Worm (Caenorhabditis elegans) whole organism, L1 larva: ENCODE measurements around the gene rnr-1.
A peak's percentile ranks its signal among the peaks of the same experiment; 100 is the strongest.

Source experiments
- C04F5.9 ChIP-seq: sonication (generic microtip); optimal IDR thresholded peaks from 2 replicates; lab custom pipeline; 2016; ENCODE audit warnings: missing genetic modification characterization, missing compliant biosample characterization
- C16A3.4 ChIP-seq: fragments of 150-350 bp; optimal IDR thresholded peaks from 2 replicates; lab custom pipeline; 2014; ENCODE audit warnings: missing biosample characterization, missing genetic modification characterization
- C34B4.2 ChIP-seq: sonication (generic microtip); optimal IDR thresholded peaks from 2 replicates; lab custom pipeline; 2017; ENCODE audit warnings: mild to moderate bottlenecking, missing genetic modification characterization, missing compliant biosample characterization
- Y116A8C.19 ChIP-seq: sonication (generic microtip); optimal IDR thresholded peaks from 2 replicates; lab custom pipeline; 2016; ENCODE audit warnings: missing compliant biosample characterization, missing genetic modification characterization, borderline replicate concordance
- aha-1 ChIP-seq: fragments of 150-350 bp; optimal IDR thresholded peaks from 2 replicates; lab custom pipeline; 2014; ENCODE audit warnings: missing biosample characterization, missing genetic modification characterization
- aly-2 ChIP-seq: fragments of 150-350 bp; optimal IDR thresholded peaks from 2 replicates; lab custom pipeline; 2014; ENCODE audit warnings: missing biosample characterization, missing genetic modification characterization
- ama-1 ChIP-seq: fragments of 150-350 bp; optimal IDR thresholded peaks from 2 replicates; lab custom pipeline; 2014
- blmp-1 ChIP-seq: fragments of 150-350 bp; optimal IDR thresholded peaks from 2 replicates; lab custom pipeline; 2014; ENCODE audit warnings: missing biosample characterization, missing genetic modification characterization
- ceh-63 ChIP-seq: fragments of 200-800 bp; sonication (Bioruptor generic); optimal IDR thresholded peaks from 2 replicates; lab custom pipeline; 2018; ENCODE audit warnings: mild to moderate bottlenecking, missing genetic modification characterization, missing compliant biosample characterization
- ceh-88 ChIP-seq: fragments of 200-800 bp; sonication (Bioruptor generic); IDR thresholded peaks from 2 replicates; pipeline ENCODE4 v1.3.6; 2022; ENCODE audit warnings: missing genetic modification characterization, missing compliant biosample characterization
- dpl-1 ChIP-seq, 3 experiments: fragments of 150-350 bp in 2 of 3; sonication (generic microtip) in 1 of 3; optimal IDR thresholded peaks; 2 replicates each; lab custom pipeline; 2014 to 2017; ENCODE audit warnings: missing biosample characterization in 3 of 3, missing genetic modification characterization in 3 of 3, missing genetic modification reagents in 3 of 3
- dsc-1 ChIP-seq: sonication (generic microtip); optimal IDR thresholded peaks from 2 replicates; lab custom pipeline; 2016; ENCODE audit warnings: mild to moderate bottlenecking, missing genetic modification characterization, missing compliant biosample characterization
- efl-1 ChIP-seq, 4 experiments: fragments of 150-350 bp; optimal IDR thresholded peaks in 3 of 4; peaks in 1 of 4; 1 replicate in 1 of 4; 2 replicates in 3 of 4; lab custom pipeline; 2014; ENCODE audit warnings: missing biosample characterization in 2 of 4, missing genetic modification characterization in 2 of 4, missing genetic modification reagents in 2 of 4
- efl-3 ChIP-seq: fragments of 200-800 bp; sonication (Bioruptor generic); optimal IDR thresholded peaks from 2 replicates; lab custom pipeline; 2018; ENCODE audit warnings: mild to moderate bottlenecking, missing genetic modification characterization, missing compliant biosample characterization
- egl-13 ChIP-seq: sonication (generic microtip); optimal IDR thresholded peaks from 2 replicates; lab custom pipeline; 2016; ENCODE audit warnings: missing genotype, missing genetic modification reagents, missing genetic modification characterization, missing compliant biosample characterization
- egl-27 ChIP-seq, 2 experiments: fragments of 150-350 bp in 1 of 2; sonication (generic microtip); optimal IDR thresholded peaks; 3 replicates each; lab custom pipeline; 2017 to 2018; ENCODE audit warnings: missing biosample characterization in 2 of 2, missing genetic modification characterization in 2 of 2, missing genetic modification reagents in 2 of 2
- elt-2 ChIP-seq: sonication (generic microtip); optimal IDR thresholded peaks from 2 replicates; lab custom pipeline; 2016; ENCODE audit warnings: missing genetic modification characterization, mild to moderate bottlenecking, inconsistent platforms, missing compliant biosample characterization, missing genetic modification reagents
- ets-5 ChIP-seq: fragments of 200-800 bp; sonication (Bioruptor generic); IDR thresholded peaks from 2 replicates; pipeline ENCODE4 v1.3.6; 2022; ENCODE audit warnings: missing genetic modification characterization, missing compliant biosample characterization
- fkh-10 ChIP-seq: sonication (generic microtip); optimal IDR thresholded peaks from 2 replicates; lab custom pipeline; 2017; ENCODE audit warnings: missing biosample characterization, missing genetic modification reagents, missing genetic modification characterization
- hlh-4 ChIP-seq: sonication (generic microtip); optimal IDR thresholded peaks from 2 replicates; lab custom pipeline; 2016; ENCODE audit warnings: mild to moderate bottlenecking, missing genetic modification characterization, missing compliant biosample characterization
- irx-1 ChIP-seq: sonication (generic microtip); optimal IDR thresholded peaks from 2 replicates; lab custom pipeline; 2016; ENCODE audit warnings: missing genetic modification characterization, missing compliant biosample characterization
- isw-1 ChIP-seq: fragments of 200-800 bp; sonication (Bioruptor generic); IDR thresholded peaks from 2 replicates; pipeline ENCODE4 v1.3.6; 2022; ENCODE audit warnings: missing genetic modification characterization, missing compliant biosample characterization
- jun-1 ChIP-seq: fragments of 150-350 bp; optimal IDR thresholded peaks from 2 replicates; lab custom pipeline; 2014; ENCODE audit warnings: missing biosample characterization, missing genetic modification reagents, missing genetic modification characterization
- lin-13 ChIP-seq: fragments of 150-350 bp; optimal IDR thresholded peaks from 2 replicates; lab custom pipeline; 2014; ENCODE audit warnings: missing biosample characterization, missing genetic modification reagents, missing genetic modification characterization
- lin-14 ChIP-seq: fragments of 200-800 bp; sonication (Bioruptor generic); optimal IDR thresholded peaks from 2 replicates; lab custom pipeline; 2018; ENCODE audit warnings: mild to moderate bottlenecking, missing genetic modification characterization, moderate library complexity, missing compliant biosample characterization
- lin-15B ChIP-seq: fragments of 150-350 bp; sonication (generic microtip); optimal IDR thresholded peaks from 3 replicates; lab custom pipeline; 2014; ENCODE audit warnings: missing biosample characterization, missing genetic modification characterization
- lin-35 ChIP-seq, 2 experiments: fragments of 150-350 bp; optimal IDR thresholded peaks; 2 replicates each; lab custom pipeline; 2014; ENCODE audit warnings: missing biosample characterization in 2 of 2, missing genetic modification characterization in 2 of 2, missing genetic modification reagents in 2 of 2
- lin-39 ChIP-seq: fragments of 150-350 bp; optimal IDR thresholded peaks from 2 replicates; lab custom pipeline; 2014; ENCODE audit warnings: missing biosample characterization, missing genetic modification reagents, missing genetic modification characterization
- lir-3 ChIP-seq: sonication (generic microtip); optimal IDR thresholded peaks from 2 replicates; lab custom pipeline; 2016; ENCODE audit warnings: mild to moderate bottlenecking, missing genetic modification characterization, moderate library complexity, missing compliant biosample characterization; ENCODE audit not compliant: poor library complexity
- lsy-2 ChIP-seq, 2 experiments: fragments of 150-350 bp; optimal IDR thresholded peaks; 2 replicates each; lab custom pipeline; 2014; ENCODE audit warnings: missing biosample characterization in 2 of 2, missing genetic modification characterization in 2 of 2
- mdl-1 ChIP-seq, 2 experiments: fragments of 150-350 bp; optimal IDR thresholded peaks; 2 replicates each; lab custom pipeline; 2014 to 2017; ENCODE audit warnings: missing biosample characterization in 2 of 2, missing genetic modification characterization in 2 of 2, inconsistent platforms in 1 of 2
- mep-1 ChIP-seq: fragments of 150-350 bp; optimal IDR thresholded peaks from 2 replicates; lab custom pipeline; 2014; ENCODE audit warnings: missing biosample characterization, missing genetic modification characterization
- nhr-11 ChIP-seq: fragments of 150-350 bp; optimal IDR thresholded peaks from 2 replicates; lab custom pipeline; 2014; ENCODE audit warnings: missing biosample characterization, missing genetic modification characterization
- nhr-12 ChIP-seq: sonication (generic microtip); optimal IDR thresholded peaks from 2 replicates; lab custom pipeline; 2017; ENCODE audit warnings: missing biosample characterization, missing genetic modification characterization
- nhr-19 ChIP-seq: fragments of 200-800 bp; sonication (Bioruptor generic); conservative IDR thresholded peaks from 2 replicates; pipeline ENCODE4 v1.3.6; 2022; ENCODE audit warnings: missing genetic modification characterization, missing compliant biosample characterization
- nhr-28 ChIP-seq: fragments of 150-350 bp; optimal IDR thresholded peaks from 2 replicates; lab custom pipeline; 2014; ENCODE audit warnings: missing biosample characterization, missing genetic modification characterization
- nhr-47 ChIP-seq: sonication (generic microtip); optimal IDR thresholded peaks from 2 replicates; lab custom pipeline; 2016; ENCODE audit warnings: mild to moderate bottlenecking, missing genetic modification characterization, moderate library complexity, missing compliant biosample characterization
- nhr-71 ChIP-seq: sonication (generic microtip); optimal IDR thresholded peaks from 2 replicates; lab custom pipeline; 2016; ENCODE audit warnings: mild to moderate bottlenecking, missing genetic modification characterization, moderate library complexity, missing compliant biosample characterization
- nhr-77 ChIP-seq: fragments of 150-350 bp; optimal IDR thresholded peaks from 2 replicates; lab custom pipeline; 2014; ENCODE audit warnings: missing biosample characterization, missing genetic modification characterization
- nhr-84 ChIP-seq: sonication (generic microtip); optimal IDR thresholded peaks from 2 replicates; lab custom pipeline; 2017; ENCODE audit warnings: missing biosample characterization, missing genetic modification characterization
- nhr-85 ChIP-seq: sonication (generic microtip); peaks from one replicate; lab custom pipeline; 2016; ENCODE audit warnings: missing genetic modification characterization, inconsistent platforms, missing compliant biosample characterization
- pax-3 ChIP-seq: fragments of 200-800 bp; sonication (Bioruptor generic); optimal IDR thresholded peaks from 2 replicates; lab custom pipeline; 2018; ENCODE audit warnings: mild to moderate bottlenecking, missing genetic modification characterization, moderate library complexity, missing compliant biosample characterization
- rnt-1 ChIP-seq: sonication (generic microtip); optimal IDR thresholded peaks from 2 replicates; lab custom pipeline; 2016; ENCODE audit warnings: mild to moderate bottlenecking, missing genetic modification characterization, moderate library complexity, missing compliant biosample characterization
- sox-4 ChIP-seq: sonication (generic microtip); optimal IDR thresholded peaks from 2 replicates; lab custom pipeline; 2016; ENCODE audit warnings: missing genetic modification characterization, missing compliant biosample characterization
- sptf-1 ChIP-seq: fragments of 150-350 bp; optimal IDR thresholded peaks from 2 replicates; lab custom pipeline; 2014; ENCODE audit warnings: missing biosample characterization, missing genetic modification characterization
- swsn-7 ChIP-seq: sonication (generic microtip); optimal IDR thresholded peaks from 2 replicates; lab custom pipeline; 2016; ENCODE audit warnings: missing genetic modification characterization, missing compliant biosample characterization
- tbx-2 ChIP-seq: sonication (generic microtip); optimal IDR thresholded peaks from 2 replicates; lab custom pipeline; 2016; ENCODE audit warnings: missing genetic modification characterization, missing compliant biosample characterization
- unc-130 ChIP-seq: fragments of 150-350 bp; optimal IDR thresholded peaks from 2 replicates; lab custom pipeline; 2017; ENCODE audit warnings: missing biosample characterization, missing genetic modification characterization, inconsistent platforms
- unc-98 ChIP-seq: fragments of 200-800 bp; sonication (Bioruptor generic); IDR thresholded peaks from 2 replicates; pipeline ENCODE4 v1.3.6; 2022; ENCODE audit warnings: missing genetic modification characterization, missing compliant biosample characterization
- xbp-1 ChIP-seq: sonication (generic microtip); optimal IDR thresholded peaks from 2 replicates; lab custom pipeline; 2016; ENCODE audit warnings: missing genetic modification characterization, missing compliant biosample characterization
- zag-1 ChIP-seq: fragments of 150-350 bp; optimal IDR thresholded peaks from 2 replicates; lab custom pipeline; 2014; ENCODE audit warnings: missing biosample characterization, missing genetic modification characterization
- zip-4 ChIP-seq: fragments of 200-800 bp; sonication (Bioruptor generic); optimal IDR thresholded peaks from 2 replicates; lab custom pipeline; 2018; ENCODE audit warnings: mild to moderate bottlenecking, missing genetic modification characterization, moderate library complexity, missing compliant biosample characterization
- ztf-11 ChIP-seq, 2 experiments: sonication (generic microtip); optimal IDR thresholded peaks; 2 replicates each; lab custom pipeline; 2016 to 2017; ENCODE audit warnings: missing genetic modification characterization in 2 of 2, missing biosample characterization in 1 of 2, missing compliant biosample characterization in 1 of 2

rnr-1 gene

ce11 chrIII:9191091-9191490, 37.5 kb downstream of the rnr-1 start, which contains the start of gene cls-3 (continued):
- TF ChIP-seq ztf-11 (tag; optimal IDR thresholded peaks at IDR 0.05; lab: Kevin White, UChicago) (peak in 1 of 2 experiments; percentile 45), swsn-7 (tag; lab: Kevin White, UChicago) (peak; percentile 50), jun-1 (tag; lab: Kevin White, UChicago) (no peak), nhr-77 (tag; lab: Kevin White, UChicago) (no peak), nhr-84 (tag; lab: Kevin White, UChicago) (no peak), lir-3 (tag; lab: Kevin White, UChicago) (peak; percentile 65), aly-2 (tag; lab: Kevin White, UChicago) (no peak), Y116A8C.19 (tag; lab: Kevin White, UChicago) (no peak), dsc-1 (tag; lab: Kevin White, UChicago) (peak; percentile 62), sox-4 (tag; lab: Kevin White, UChicago) (no peak), ets-5 (GFP tag; lab: Robert Waterston, UW) (no peak), pax-3 (tag; lab: Kevin White, UChicago) (no peak), zag-1 (tag; lab: Kevin White, UChicago) (no peak), nhr-28 (tag; lab: Kevin White, UChicago) (no peak), unc-98 (GFP tag; lab: Robert Waterston, UW) (no peak), mdl-1 (tag; optimal IDR thresholded peaks at IDR 0.05; lab: Kevin White, UChicago) (no peak), nhr-71 (peak; percentile 81), elt-2 (no peak), lsy-2 (tag; optimal IDR thresholded peaks at IDR 0.05; lab: Kevin White, UChicago) (peak; percentile 61 to 76), unc-130 (tag; lab: Kevin White, UChicago) (no peak), lin-14 (GFP tag; lab: Kevin White, UChicago) (peak; percentile 68), xbp-1 (tag; lab: Kevin White, UChicago) (peak; percentile 45), nhr-12 (no peak), ceh-88 (GFP tag; lab: Robert Waterston, UW) (no peak), sptf-1 (tag; lab: Kevin White, UChicago) (no peak), rnt-1 (tag; lab: Kevin White, UChicago) (peak; percentile 88), lin-13 (GFP tag; lab: Kevin White, UChicago) (peak; percentile 59), lin-35 (GFP tag; optimal IDR thresholded peaks at IDR 0.05; lab: Kevin White, UChicago) (peak; percentile 88 to 92), C04F5.9 (tag; lab: Kevin White, UChicago) (no peak), egl-13 (peak; percentile 13), blmp-1 (tag; lab: Kevin White, UChicago) (no peak), nhr-19 (GFP tag; lab: Robert Waterston, UW) (peak; percentile 53), C16A3.4 (tag; lab: Kevin White, UChicago) (peak; percentile 56), tbx-2 (tag; lab: Kevin White, UChicago) (peak; percentile 25), nhr-11 (tag; lab: Kevin White, UChicago) (no peak), efl-1 (optimal IDR thresholded peaks at IDR 0.05; lab: Kevin White, UChicago) (peak; percentile 94 to 96), efl-1 (GFP tag; optimal IDR thresholded peaks at IDR 0.05 in 1 of 2; lab: Kevin White, UChicago) (peak; percentile 88 to 99), ama-1 (lab: Kevin White, UChicago) (no peak), isw-1 (GFP tag; lab: Robert Waterston, UW) (peak; percentile 34; the same call in 1 of the 2 replicates), dpl-1 (GFP tag; optimal IDR thresholded peaks at IDR 0.05; lab: Kevin White, UChicago) (peak; percentile 88 to 92 (median 90)), hlh-4 (no peak), irx-1 (tag; lab: Kevin White, UChicago) (peak; percentile 33), fkh-10 (no peak), aha-1 (no peak), egl-27 (tag; optimal IDR thresholded peaks at IDR 0.05; lab: Kevin White, UChicago) (no peak), nhr-85 (tag; lab: Kevin White, UChicago) (peak; percentile 84), mep-1 (tag; lab: Kevin White, UChicago) (peak; percentile 27), C34B4.2 (tag; lab: Kevin White, UChicago) (no peak), efl-3 (GFP tag; lab: Kevin White, UChicago) (no peak), lin-15B (tag; lab: Kevin White, UChicago) (no peak), nhr-47 (peak; percentile 68), zip-4 (GFP tag; lab: Kevin White, UChicago) (no peak), lin-39 (tag; lab: Kevin White, UChicago) (peak; percentile 26), ceh-63 (no peak)
